Worm (Caenorhabditis elegans) whole organism, L1 larva: ENCODE results near the gene madf-11.

Source experiments
- aly-2 ChIP-seq: fragments of 150-350 bp; optimal IDR thresholded peaks from 2 replicates; lab custom pipeline; 2014; ENCODE audit warnings: missing biosample characterization, missing genetic modification characterization
- blmp-1 ChIP-seq: fragments of 150-350 bp; optimal IDR thresholded peaks from 2 replicates; lab custom pipeline; 2014; ENCODE audit warnings: missing biosample characterization, missing genetic modification characterization
- ceh-63 ChIP-seq: fragments of 200-800 bp; sonication (Bioruptor generic); optimal IDR thresholded peaks from 2 replicates; lab custom pipeline; 2018; ENCODE audit warnings: mild to moderate bottlenecking, missing genetic modification characterization, missing compliant biosample characterization
- egl-27 ChIP-seq, 2 experiments: fragments of 150-350 bp in 1 of 2; sonication (generic microtip); optimal IDR thresholded peaks; 3 replicates each; lab custom pipeline; 2017 to 2018; ENCODE audit warnings: missing biosample characterization in 2 of 2, missing genetic modification characterization in 2 of 2, missing genetic modification reagents in 2 of 2
- fos-1 ChIP-seq: fragments of 150-350 bp; optimal IDR thresholded peaks from 2 replicates; lab custom pipeline; 2014; ENCODE audit warnings: missing biosample characterization, missing genetic modification characterization
- lin-35 ChIP-seq, 2 experiments: fragments of 150-350 bp; optimal IDR thresholded peaks; 2 replicates each; lab custom pipeline; 2014; ENCODE audit warnings: missing biosample characterization in 2 of 2, missing genetic modification characterization in 2 of 2, missing genetic modification reagents in 2 of 2
- nhr-28 ChIP-seq: fragments of 150-350 bp; optimal IDR thresholded peaks from 2 replicates; lab custom pipeline; 2014; ENCODE audit warnings: missing biosample characterization, missing genetic modification characterization
- nhr-77 ChIP-seq: fragments of 150-350 bp; optimal IDR thresholded peaks from 2 replicates; lab custom pipeline; 2014; ENCODE audit warnings: missing biosample characterization, missing genetic modification characterization
- pqm-1 ChIP-seq: sonication (generic microtip); optimal IDR thresholded peaks from 3 replicates; lab custom pipeline; 2017; ENCODE audit warnings: missing biosample characterization, missing genetic modification characterization
- unc-62 ChIP-seq: fragments of 150-350 bp; optimal IDR thresholded peaks from 2 replicates; lab custom pipeline; 2014; ENCODE audit warnings: missing biosample characterization, missing genetic modification reagents, missing genetic modification characterization

DNA sequence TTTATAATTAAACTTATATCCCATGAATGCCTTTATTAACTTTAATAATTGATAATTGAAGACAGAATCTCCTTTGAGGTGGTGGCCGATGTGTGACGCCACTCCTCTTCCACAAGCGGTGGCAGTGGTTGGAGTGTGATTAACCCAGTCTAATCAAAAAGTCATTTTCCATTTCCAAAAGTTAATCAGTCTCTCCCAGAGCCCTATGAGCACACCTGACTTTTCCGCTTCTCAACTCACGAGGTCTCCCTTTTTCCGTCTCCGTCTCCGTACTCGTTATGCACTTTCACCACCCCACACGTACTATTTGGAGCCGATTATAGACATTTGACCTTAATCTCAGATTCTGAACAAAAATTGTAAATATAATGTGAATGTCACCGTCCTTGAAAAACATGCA lies 39.4 kb upstream of the madf-11 start:
- TF ChIP-seq pqm-1 (no peak), blmp-1 (no peak), ceh-63 (GFP tag; lab: Kevin White, UChicago) (no peak), nhr-28 (tag; lab: Kevin White, UChicago) (no peak), fos-1 (no peak), egl-27 (tag; optimal IDR thresholded peaks at IDR 0.05; lab: Kevin White, UChicago) (no peak), unc-62 (GFP tag; lab: Kevin White, UChicago) (no peak), lin-35 (GFP tag; optimal IDR thresholded peaks at IDR 0.05; lab: Kevin White, UChicago) (no peak), nhr-77 (tag; lab: Kevin White, UChicago) (no peak), aly-2 (tag; lab: Kevin White, UChicago) (no peak)
